Worm (Caenorhabditis elegans) whole organism, young adult: Measurements from ENCODE around the gene nurf-1.
A peak's percentile ranks its signal among the peaks of the same experiment; 100 is the strongest.

Experiments used
- B0261.1 ChIP-seq: sonication (generic microtip); optimal IDR thresholded peaks from 2 replicates; lab custom pipeline; 2016; ENCODE audit warnings: mild to moderate bottlenecking, missing genetic modification characterization, moderate library complexity, missing compliant biosample characterization
- D2030.7 ChIP-seq: fragments of 200-800 bp; sonication (Bioruptor generic); IDR thresholded peaks from 2 replicates; pipeline ENCODE4 v1.3.6; 2022; ENCODE audit warnings: missing genetic modification reagents, missing genetic modification characterization, missing compliant biosample characterization
- F23B12.7 ChIP-seq: sonication (generic microtip); optimal IDR thresholded peaks from 2 replicates; lab custom pipeline; 2017; ENCODE audit warnings: missing genetic modification characterization, mild to moderate bottlenecking, missing compliant biosample characterization, antibody characterized with exemption, moderate library complexity; ENCODE audit not compliant: insufficient read depth
- Y53F4B.3 ChIP-seq: fragments of 200-800 bp; sonication (Bioruptor generic); IDR thresholded peaks from 2 replicates; pipeline ENCODE4 v1.3.6; 2022; ENCODE audit warnings: missing genetic modification reagents, missing genetic modification characterization, missing compliant biosample characterization
- attf-5 ChIP-seq: fragments of 200-800 bp; sonication (Bioruptor generic); optimal IDR thresholded peaks from 2 replicates; lab custom pipeline; 2018; ENCODE audit warnings: mild to moderate bottlenecking, missing genetic modification characterization, missing compliant biosample characterization
- bed-1 ChIP-seq: fragments of 200-800 bp; sonication (Bioruptor generic); IDR thresholded peaks from 2 replicates; pipeline ENCODE4 v1.3.6; 2022; ENCODE audit warnings: missing genetic modification reagents, missing genetic modification characterization, missing compliant biosample characterization
- cebp-1 ChIP-seq, 2 experiments: fragments of 200-800 bp in 1 of 2; sonication (Bioruptor generic) in 1 of 2; sonication (generic microtip) in 1 of 2; IDR thresholded peaks in 1 of 2; optimal IDR thresholded peaks in 1 of 2; 2 replicates each; pipeline versions ENCODE4 v1.3.6 to Lab custom; 2017 to 2022; ENCODE audit warnings: missing compliant biosample characterization in 2 of 2, missing genetic modification characterization in 2 of 2, mild to moderate bottlenecking in 1 of 2, missing genetic modification reagents in 1 of 2, moderate library complexity in 1 of 2
- ceh-79 ChIP-seq: sonication (generic microtip); optimal IDR thresholded peaks from 2 replicates; lab custom pipeline; 2017; ENCODE audit warnings: mild to moderate bottlenecking, missing genetic modification characterization, missing compliant biosample characterization
- die-1 ChIP-seq: sonication (generic microtip); optimal IDR thresholded peaks from 2 replicates; lab custom pipeline; 2016; ENCODE audit warnings: missing genotype, mild to moderate bottlenecking, missing genetic modification characterization, missing compliant biosample characterization
- dpl-1 ChIP-seq: fragments of 150-350 bp; optimal IDR thresholded peaks from 2 replicates; lab custom pipeline; 2014; ENCODE audit warnings: missing biosample characterization, missing genetic modification reagents, missing genetic modification characterization
- efl-1 ChIP-seq: fragments of 150-350 bp; optimal IDR thresholded peaks from 2 replicates; lab custom pipeline; 2014; ENCODE audit warnings: missing biosample characterization, missing genetic modification reagents, missing genetic modification characterization
- fkh-3 ChIP-seq: sonication (generic microtip); optimal IDR thresholded peaks from 2 replicates; lab custom pipeline; 2016; ENCODE audit warnings: mild to moderate bottlenecking, missing genetic modification characterization, missing compliant biosample characterization
- gei-17 ChIP-seq: fragments of 200-800 bp; sonication (Bioruptor generic); optimal IDR thresholded peaks from 2 replicates; lab custom pipeline; 2018; ENCODE audit warnings: mild to moderate bottlenecking, missing genetic modification characterization, missing compliant biosample characterization
- hrde-1 ChIP-seq: sonication (generic microtip); optimal IDR thresholded peaks from 2 replicates; lab custom pipeline; 2016; ENCODE audit warnings: missing genetic modification characterization, mild to moderate bottlenecking, missing compliant biosample characterization, moderate library complexity, missing genotype, missing genetic modification reagents, borderline replicate concordance
- lag-1 ChIP-seq: fragments of 200-800 bp; sonication (Bioruptor generic); IDR thresholded peaks from 2 replicates; pipeline ENCODE4 v1.3.6; 2022; ENCODE audit warnings: missing genetic modification reagents, missing genetic modification characterization, missing compliant biosample characterization
- lin-35 ChIP-seq, 3 experiments: fragments of 150-350 bp in 2 of 3; sonication (generic microtip) in 1 of 3; optimal IDR thresholded peaks; 2 replicates each; lab custom pipeline; 2014 to 2018; ENCODE audit warnings: missing biosample characterization in 3 of 3, missing genetic modification characterization in 3 of 3, missing genetic modification reagents in 3 of 3
- lin-54 ChIP-seq: fragments of 200-800 bp; sonication (Bioruptor generic); optimal IDR thresholded peaks from 2 replicates; lab custom pipeline; 2018; ENCODE audit warnings: mild to moderate bottlenecking, missing genetic modification characterization, missing compliant biosample characterization
- madf-6 ChIP-seq: fragments of 200-800 bp; sonication (Bioruptor generic); IDR thresholded peaks from 2 replicates; pipeline ENCODE4 v1.3.6; 2022; ENCODE audit warnings: missing genetic modification reagents, missing genetic modification characterization, missing compliant biosample characterization
- mcd-1 ChIP-seq: fragments of 200-800 bp; sonication (Bioruptor generic); IDR thresholded peaks from 2 replicates; pipeline ENCODE4 v1.3.6; 2022; ENCODE audit warnings: missing genetic modification reagents, missing genetic modification characterization, missing compliant biosample characterization
- mel-28 ChIP-seq: sonication (generic microtip); optimal IDR thresholded peaks from 2 replicates; lab custom pipeline; 2016; ENCODE audit warnings: borderline replicate concordance, mild to moderate bottlenecking, missing genetic modification characterization, missing compliant biosample characterization
- nfya-1 ChIP-seq: sonication (generic microtip); optimal IDR thresholded peaks from 2 replicates; lab custom pipeline; 2017; ENCODE audit warnings: antibody characterized with exemption, missing compliant biosample characterization, missing genetic modification characterization, borderline replicate concordance; ENCODE audit not compliant: insufficient read depth
- nfya-2 ChIP-seq: fragments of 200-800 bp; sonication (Bioruptor generic); IDR thresholded peaks from 2 replicates; pipeline ENCODE4 v1.3.6; 2022; ENCODE audit warnings: missing genetic modification reagents, missing genetic modification characterization, missing compliant biosample characterization
- rec-8 ChIP-seq, 2 experiments: sonication (generic microtip); optimal IDR thresholded peaks; 2 replicates each; lab custom pipeline; 2016; ENCODE audit warnings: mild to moderate bottlenecking in 2 of 2, missing genetic modification characterization in 2 of 2, missing genetic modification reagents in 2 of 2, missing genotype in 2 of 2, missing biosample characterization in 1 of 2, missing compliant biosample characterization in 1 of 2, moderate library complexity in 1 of 2
- snpc-1.1 ChIP-seq: sonication (generic microtip); optimal IDR thresholded peaks from 2 replicates; lab custom pipeline; 2017; ENCODE audit warnings: missing genetic modification characterization, mild to moderate bottlenecking, missing compliant biosample characterization, antibody characterized with exemption, moderate library complexity, missing genotype, missing genetic modification reagents; ENCODE audit not compliant: insufficient read depth
- snpc-1.3 ChIP-seq: sonication (generic microtip); optimal IDR thresholded peaks from 2 replicates; lab custom pipeline; 2017; ENCODE audit warnings: missing genetic modification characterization, mild to moderate bottlenecking, missing compliant biosample characterization, antibody characterized with exemption, moderate library complexity, missing genotype, missing genetic modification reagents; ENCODE audit not compliant: insufficient read depth
- snpc-3.4 ChIP-seq: sonication (generic microtip); optimal IDR thresholded peaks from 2 replicates; lab custom pipeline; 2017; ENCODE audit warnings: missing genetic modification characterization, mild to moderate bottlenecking, missing compliant biosample characterization, antibody characterized with exemption, moderate library complexity, missing genotype, missing genetic modification reagents
- somi-1 ChIP-seq: fragments of 200-800 bp; sonication (Bioruptor generic); optimal IDR thresholded peaks from 2 replicates; lab custom pipeline; 2018; ENCODE audit warnings: mild to moderate bottlenecking, missing genetic modification characterization, missing compliant biosample characterization
- tlf-1 ChIP-seq: fragments of 200-800 bp; sonication (Bioruptor generic); optimal IDR thresholded peaks from 2 replicates; lab custom pipeline; 2018; ENCODE audit warnings: mild to moderate bottlenecking, missing genetic modification characterization, missing compliant biosample characterization
- unc-130 ChIP-seq: sonication (generic microtip); optimal IDR thresholded peaks from 2 replicates; lab custom pipeline; 2016; ENCODE audit warnings: missing genetic modification reagents, missing genetic modification characterization, missing compliant biosample characterization
- zfh-2 ChIP-seq: fragments of 200-800 bp; sonication (Bioruptor generic); conservative IDR thresholded peaks from 2 replicates; pipeline ENCODE4 v1.3.6; 2022; ENCODE audit warnings: missing genetic modification reagents, missing genetic modification characterization, missing compliant biosample characterization
- ztf-28 ChIP-seq: fragments of 200-800 bp; sonication (Bioruptor generic); IDR thresholded peaks from 2 replicates; pipeline ENCODE4 v1.3.6; 2022; ENCODE audit warnings: missing genetic modification reagents, missing genetic modification characterization, missing compliant biosample characterization
- ztf-6 ChIP-seq: fragments of 200-800 bp; sonication (Bioruptor generic); IDR thresholded peaks from 2 replicates; pipeline ENCODE4 v1.3.6; 2022; ENCODE audit warnings: missing genetic modification reagents, missing genetic modification characterization, missing compliant biosample characterization

The nurf-1 gene

ce11 chrII:14357936-14358416, 32.5 kb upstream of the nurf-1 start, which contains the start of the genes agl-1 and pfs-2 (continued):
- TF ChIP-seq D2030.7 (peak; percentile 47; the same call in 1 of the 2 replicates), somi-1 (no peak), cebp-1 (GFP tag; IDR thresholded peaks at IDR 0.05; lab: Robert Waterston, UW) (no peak), cebp-1 (tag; optimal IDR thresholded peaks at IDR 0.05; lab: Kevin White, UChicago) (peak; percentile 68), snpc-1.3 (peak; percentile 32), snpc-3.4 (tag; lab: Kevin White, UChicago) (no peak), nfya-1 (no peak), ztf-28 (GFP tag; lab: Robert Waterston, UW) (no peak), tlf-1 (GFP tag; lab: Kevin White, UChicago) (no peak), die-1 (no peak), attf-5 (peak; percentile 94), F23B12.7 (peak; percentile 69), lin-35 (GFP tag; optimal IDR thresholded peaks at IDR 0.05; lab: Kevin White, UChicago) (peak in 2 of 3 experiments; percentile 18 to 90), unc-130 (GFP tag; lab: Kevin White, UChicago) (no peak), rec-8 (tag; optimal IDR thresholded peaks at IDR 0.05; lab: Kevin White, UChicago) (no peak), B0261.1 (tag; lab: Kevin White, UChicago) (no peak), mcd-1 (GFP tag; lab: Robert Waterston, UW) (peak; percentile 67), gei-17 (GFP tag; lab: Kevin White, UChicago) (no peak), lag-1 (no peak), efl-1 (GFP tag; lab: Kevin White, UChicago) (peak; percentile 68), dpl-1 (GFP tag; lab: Kevin White, UChicago) (peak; percentile 34), nfya-2 (GFP tag; lab: Robert Waterston, UW) (no peak), ztf-6 (GFP tag; lab: Robert Waterston, UW) (no peak)

ce11 chrII:14359007-14359406, 31.5 kb upstream of the nurf-1 start:
- peak; percentile 8 for TF ChIP-seq snpc-1.1 (tag; lab: Kevin White, UChicago)
- TF ChIP-seq unc-130 (GFP tag; lab: Kevin White, UChicago): no peak
- TF ChIP-seq, all 124 proteins: peak for 1

- TF ChIP-seq zfh-2 (GFP tag; lab: Robert Waterston, UW) (peak; percentile 52; the same call in 1 of the 2 replicates), bed-1 (GFP tag; lab: Robert Waterston, UW) (0 out of 2 replicates have a peak, but pooled peaks have one; percentile 4), unc-130 (GFP tag; lab: Kevin White, UChicago) (no peak)
These were observed 29.8 kb upstream of the nurf-1 start for ce11 chrII:14360675-14361074.

- TF ChIP-seq hrde-1 (no peak), mel-28 (no peak), Y53F4B.3 (GFP tag; lab: Robert Waterston, UW) (no peak), lin-54 (no peak), ceh-79 (tag; lab: Kevin White, UChicago) (no peak), fkh-3 (tag; lab: Kevin White, UChicago) (no peak), madf-6 (GFP tag; lab: Robert Waterston, UW) (no peak), somi-1 (no peak)
- TF ChIP-seq, all 124 proteins: peak for 0
These were observed 28.8 kb upstream of the nurf-1 start, which contains the start of gene tebp-1 for ce11 chrII:14361719-14362118. Gene tebp-1, plus strand, starts transcription at chrII:14362019.
